Worm (Caenorhabditis elegans): Measurements from ENCODE around the gene gar-2.
A peak's percentile ranks its signal among the peaks of the same experiment; 100 is the strongest.

Gene gar-2

DNA sequence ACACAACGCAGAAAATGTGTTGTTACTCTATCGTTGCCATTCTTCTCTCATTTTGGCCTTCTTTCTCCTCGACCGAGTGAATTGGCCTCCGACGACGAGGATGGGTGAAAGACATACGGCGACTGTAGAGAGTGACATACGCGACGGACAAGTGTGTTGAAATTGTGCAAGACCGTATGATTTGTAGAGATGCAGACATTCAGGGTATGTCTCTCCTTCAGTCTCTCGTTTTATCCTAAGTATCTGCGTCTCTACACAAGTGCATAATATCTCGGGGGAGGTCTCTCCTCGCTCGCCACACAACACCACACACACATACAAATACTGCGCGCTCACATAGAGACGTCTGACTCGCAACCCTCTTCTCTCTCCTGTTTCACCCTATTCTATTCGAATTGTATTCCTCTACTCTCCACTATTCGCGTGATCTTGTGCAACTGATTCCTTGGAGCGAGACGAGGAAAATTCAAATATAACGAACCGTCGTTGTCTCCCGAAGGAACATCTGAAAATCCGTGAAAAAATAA is 29.0 kb upstream of the gar-2 start, which contains the start of gene hmg-1.2 (continued):
- TF ChIP-seq nhr-25 (tag; optimal IDR thresholded peaks at IDR 0.05), result peak; percentile 87
- TF ChIP-seq ceh-82 (tag; optimal IDR thresholded peaks at IDR 0.05), result no peak
- peak; percentile 34 for TF ChIP-seq tbx-2 (tag; optimal IDR thresholded peaks at IDR 0.05)
- peak; percentile 89 for TF ChIP-seq nfya-1 (tag; optimal IDR thresholded peaks at IDR 0.05; ENCODE audit: insufficient read depth)
- TF ChIP-seq elt-1 (tag; optimal IDR thresholded peaks at IDR 0.05), result peak; percentile 49
- TF ChIP-seq sea-2 (GFP tag; optimal IDR thresholded peaks at IDR 0.05), result no peak
- TF ChIP-seq ceh-28 (tag; optimal IDR thresholded peaks at IDR 0.05), result peak; percentile 76
- peak; percentile 2 for TF ChIP-seq nhr-77 (tag; optimal IDR thresholded peaks at IDR 0.05)
- peak; percentile 88 for TF ChIP-seq nhr-23 (tag; optimal IDR thresholded peaks at IDR 0.05)
- peak; percentile 48 for TF ChIP-seq nhr-43 (tag; optimal IDR thresholded peaks at IDR 0.05; ENCODE audit: poor library complexity, severe bottlenecking)
- TF ChIP-seq unc-62 (GFP tag; optimal IDR thresholded peaks at IDR 0.05), result peak; percentile 85
- peak; percentile 65 for TF ChIP-seq snpc-4 (tag; optimal IDR thresholded peaks at IDR 0.05)
- no peak for TF ChIP-seq fos-1 (tag; optimal IDR thresholded peaks at IDR 0.05)
- peak; percentile 44 for TF ChIP-seq pha-4 (tag; optimal IDR thresholded peaks at IDR 0.05)
- peak; percentile 98 for TF ChIP-seq hmg-11 (tag; optimal IDR thresholded peaks at IDR 0.05)
- no peak for TF ChIP-seq nhr-67 (tag; optimal IDR thresholded peaks at IDR 0.05)
- TF ChIP-seq nhr-11 (tag; optimal IDR thresholded peaks at IDR 0.05), result peak; percentile 24
- no peak for TF ChIP-seq daf-12 (tag; optimal IDR thresholded peaks at IDR 0.05)
- no peak for TF ChIP-seq nhr-237 (tag; optimal IDR thresholded peaks at IDR 0.05)
- TF ChIP-seq aly-2 (tag; optimal IDR thresholded peaks at IDR 0.05), result no peak
- TF ChIP-seq ama-1 (optimal IDR thresholded peaks at IDR 0.05), result no peak
- peak; percentile 67 for TF ChIP-seq R02D3.7 (tag; optimal IDR thresholded peaks at IDR 0.05)
- TF ChIP-seq unc-39 (tag; optimal IDR thresholded peaks at IDR 0.05), result no peak
- TF ChIP-seq ztf-4 (tag; optimal IDR thresholded peaks at IDR 0.05), result no peak
- TF ChIP-seq egl-5 (tag; optimal IDR thresholded peaks at IDR 0.05), result peak; percentile 71
- TF ChIP-seq lin-15B (tag; optimal IDR thresholded peaks at IDR 0.05), result peak; percentile 48
- TF ChIP-seq fkh-2 (tag; optimal IDR thresholded peaks at IDR 0.05), result no peak
- TF ChIP-seq skn-1 (tag; optimal IDR thresholded peaks at IDR 0.05), result no peak

DNA sequence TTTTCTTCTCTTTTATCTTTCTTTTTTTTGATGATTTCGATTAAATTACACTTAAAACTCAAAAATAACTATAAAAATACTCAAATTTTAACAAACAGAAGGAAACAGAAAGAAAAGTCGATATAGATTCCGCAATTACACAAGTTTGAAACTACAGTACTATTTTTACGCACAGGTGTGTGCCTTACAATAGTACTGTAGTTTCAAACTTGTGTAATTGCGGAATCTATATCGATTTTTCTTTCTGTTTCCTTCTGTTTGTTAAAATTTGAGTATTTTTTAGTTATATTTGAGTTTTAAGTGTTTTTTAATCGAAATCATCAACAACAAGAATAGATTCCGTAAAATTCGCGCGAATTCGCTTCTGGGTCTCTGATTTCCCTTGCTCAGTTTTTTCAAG is 26.1 kb upstream of the gar-2 start:
- TF ChIP-seq nhr-237 (tag; optimal IDR thresholded peaks at IDR 0.05), result no peak
- TF ChIP-seq pha-4 (tag; optimal IDR thresholded peaks at IDR 0.05), result no peak
- TF ChIP-seq nhr-11 (tag; optimal IDR thresholded peaks at IDR 0.05), result no peak
- TF ChIP-seq daf-12 (tag; optimal IDR thresholded peaks at IDR 0.05), result no peak
- no peak for TF ChIP-seq nhr-77 (tag; optimal IDR thresholded peaks at IDR 0.05)
- no peak for TF ChIP-seq unc-62 (GFP tag; optimal IDR thresholded peaks at IDR 0.05)
- TF ChIP-seq fkh-10 (GFP tag; optimal IDR thresholded peaks at IDR 0.05), result no peak

DNA sequence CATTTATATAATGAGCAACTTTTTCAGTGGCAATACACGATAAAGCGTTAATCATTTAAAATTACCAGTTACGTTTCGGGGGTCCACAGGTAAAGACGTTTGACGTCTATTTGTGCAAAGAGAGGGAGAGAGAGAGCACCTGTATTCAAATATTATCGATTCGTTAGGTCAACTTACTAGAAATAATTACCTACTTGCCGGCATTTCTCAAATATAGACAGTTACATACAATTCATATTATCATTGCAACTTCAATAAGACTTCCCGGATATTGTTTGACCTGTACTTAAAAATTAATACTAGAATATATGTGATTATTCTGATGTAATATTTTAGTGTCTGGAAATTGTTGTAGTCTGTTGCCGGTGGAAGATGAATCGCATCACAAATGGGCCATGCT is 23.3 kb upstream of the gar-2 start, which contains the start of gene gadr-3:
Gene gadr-3 (minus strand): TSS at position 101 of the 400 bp plus-strand sequence.
- no peak for TF ChIP-seq ztf-4 (tag; optimal IDR thresholded peaks at IDR 0.05)
- TF ChIP-seq nhr-43 (tag; optimal IDR thresholded peaks at IDR 0.05; ENCODE audit: poor library complexity, severe bottlenecking), result no peak
- no peak for TF ChIP-seq elt-2 (tag; optimal IDR thresholded peaks at IDR 0.05)
- TF ChIP-seq egl-5 (tag; optimal IDR thresholded peaks at IDR 0.05), result no peak
- TF ChIP-seq tbx-2 (tag; optimal IDR thresholded peaks at IDR 0.05), result no peak
- no peak for TF ChIP-seq nhr-23 (tag; optimal IDR thresholded peaks at IDR 0.05)
- TF ChIP-seq nhr-12 (tag; optimal IDR thresholded peaks at IDR 0.05), result no peak
- TF ChIP-seq nhr-11 (tag; optimal IDR thresholded peaks at IDR 0.05), result no peak
- no peak for TF ChIP-seq lin-15B (tag; optimal IDR thresholded peaks at IDR 0.05)

DNA sequence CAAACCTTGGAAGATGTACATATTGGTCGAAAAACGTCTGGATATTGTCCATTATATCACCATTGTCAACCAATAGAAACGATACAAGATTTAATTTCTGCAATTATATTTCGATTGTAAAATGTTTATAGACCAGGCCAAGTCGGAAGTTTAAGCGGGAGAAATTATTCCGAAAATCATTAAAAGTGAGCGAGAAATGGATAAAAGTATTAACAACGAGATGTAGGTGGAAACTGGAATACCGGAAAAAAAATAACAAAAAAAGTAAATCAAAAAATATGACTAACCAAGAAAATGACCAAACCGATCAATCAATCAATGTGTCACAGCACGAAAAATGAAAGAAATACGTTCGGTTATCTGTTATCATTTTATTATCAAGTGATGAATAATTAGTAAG is 22.0 kb upstream of the gar-2 start, which contains the start of gene F47D12.6:
Gene F47D12.6 (minus strand): TSS at position 101 of the 400 bp plus-strand sequence.
- TF ChIP-seq unc-62 (GFP tag; optimal IDR thresholded peaks at IDR 0.05), result no peak
- TF ChIP-seq fkh-2 (tag; optimal IDR thresholded peaks at IDR 0.05), result no peak

DNA sequence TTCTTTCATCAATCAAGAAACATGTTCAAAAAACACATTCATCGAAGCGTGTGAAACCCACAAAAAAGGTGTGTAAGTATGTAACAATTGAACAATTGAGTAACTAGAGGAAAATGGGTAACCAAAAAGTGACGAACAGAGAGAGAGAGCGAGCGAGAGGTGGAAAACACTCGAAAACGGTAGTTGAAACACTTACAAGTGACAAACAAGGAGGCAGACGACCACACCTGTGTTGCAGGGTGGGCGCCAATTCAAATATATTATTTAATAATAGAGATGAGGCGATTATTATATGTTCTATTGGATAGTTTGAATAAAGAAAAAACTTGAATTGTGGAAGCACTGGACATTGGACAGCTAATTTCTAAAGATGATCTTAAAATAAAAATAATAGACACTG is 19.8 kb upstream of the gar-2 start:
- TF ChIP-seq lin-15B (tag; optimal IDR thresholded peaks at IDR 0.05) (peak; percentile 76), ZK546.5 (tag; optimal IDR thresholded peaks at IDR 0.05) (no peak), snpc-4 (tag; optimal IDR thresholded peaks at IDR 0.05) (no peak), nhr-23 (tag; optimal IDR thresholded peaks at IDR 0.05) (no peak), nfya-1 (tag; optimal IDR thresholded peaks at IDR 0.05; ENCODE audit: insufficient read depth) (peak; percentile 13), nhr-12 (tag; optimal IDR thresholded peaks at IDR 0.05) (no peak), jun-1 (tag; optimal IDR thresholded peaks at IDR 0.05) (no peak)
